Fruit fly (Drosophila melanogaster) whole organism, adult: ENCODE data around the gene CG15152.

Experiments used
- CG1620 ChIP-seq: fragments of 200-800 bp; sonication (Bioruptor generic); optimal IDR thresholded peaks from 2 replicates; lab custom pipeline; 2016; ENCODE audit warnings: missing biosample characterization, missing genetic modification characterization
- CG33017 ChIP-seq: fragments of 200-800 bp; sonication (Bioruptor generic); optimal IDR thresholded peaks from 2 replicates; lab custom pipeline; 2018; ENCODE audit warnings: missing biosample characterization, mild to moderate bottlenecking, missing genetic modification characterization, moderate library complexity
- CG7045 ChIP-seq: fragments of 200-800 bp; sonication (Bioruptor generic); optimal IDR thresholded peaks from 2 replicates; lab custom pipeline; 2017; ENCODE audit warnings: missing biosample characterization, mild to moderate bottlenecking, missing genetic modification characterization
- tj ChIP-seq: fragments of 200-800 bp; sonication (Bioruptor generic); optimal IDR thresholded peaks from 3 replicates; lab custom pipeline; 2017; ENCODE audit warnings: missing biosample characterization, mild to moderate bottlenecking, missing genetic modification characterization, moderate library complexity
- toe ChIP-seq: fragments of 200-800 bp; sonication (Bioruptor generic); optimal IDR thresholded peaks from 2 replicates; lab custom pipeline; 2016; ENCODE audit warnings: missing biosample characterization, missing genetic modification characterization

DNA sequence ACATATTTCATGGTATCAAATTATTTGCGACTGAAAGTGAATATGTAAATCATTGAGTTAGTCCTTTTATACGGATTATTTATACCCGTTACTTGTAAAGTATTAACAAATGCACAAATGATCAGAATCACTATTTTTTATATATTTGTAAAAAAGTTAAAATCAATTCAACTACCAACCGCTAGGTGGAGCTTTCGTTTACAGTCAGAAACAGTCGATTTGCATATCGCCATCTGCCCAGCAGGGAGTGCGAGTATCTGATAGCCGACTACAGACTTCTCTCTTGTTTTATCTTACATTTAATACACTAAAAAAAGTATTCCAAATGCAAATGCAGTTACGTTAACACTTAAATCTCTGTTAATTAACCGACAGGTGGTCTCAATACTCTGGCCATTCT lies 47.1 kb upstream of the CG15152 start:
- TF ChIP-seq CG33017 (tag; lab: Kevin White, UChicago), result no peak
- no peak for TF ChIP-seq CG1620 (GFP tag; lab: Kevin White, UChicago)
- no peak for TF ChIP-seq toe (GFP tag; lab: Kevin White, UChicago)
- TF ChIP-seq CG7045 (GFP tag; lab: Kevin White, UChicago), result no peak
- no peak for TF ChIP-seq tj (GFP tag; lab: Kevin White, UChicago)
